Fruit fly (Drosophila melanogaster) whole organism, embryonic: Measurements from ENCODE around the gene CG5104.

Experiments
- CG10209 ChIP-seq: fragments of 200-800 bp; sonication (Bioruptor generic); optimal IDR thresholded peaks from 3 replicates; lab custom pipeline; 2017; ENCODE audit warnings: missing biosample characterization, mild to moderate bottlenecking, missing genetic modification characterization, missing genetic modification reagents
- CG10366 ChIP-seq: fragments of 200-800 bp; sonication (Bioruptor generic); IDR thresholded peaks from 2 replicates; pipeline ENCODE4 v1.3.6; 2022; ENCODE audit warnings: missing biosample characterization, missing genetic modification characterization
- CG11560 ChIP-seq: fragments of 200-800 bp; sonication (Bioruptor generic); IDR thresholded peaks from 3 replicates; pipeline ENCODE4 v1.3.6; 2022; ENCODE audit warnings: missing biosample characterization, missing genetic modification characterization
- CG13123 ChIP-seq: fragments of 200-800 bp; sonication (Bioruptor generic); optimal IDR thresholded peaks from 2 replicates; lab custom pipeline; 2016; ENCODE audit warnings: missing biosample characterization, missing genetic modification characterization
- CG17612 ChIP-seq: fragments of 200-800 bp; sonication (Bioruptor generic); IDR thresholded peaks from 2 replicates; pipeline ENCODE4 v1.3.6; 2022; ENCODE audit warnings: missing biosample characterization, missing genetic modification characterization
- CG17802 ChIP-seq: fragments of 200-800 bp; sonication (Bioruptor generic); optimal IDR thresholded peaks from 2 replicates; lab custom pipeline; 2018; ENCODE audit warnings: missing biosample characterization, mild to moderate bottlenecking, missing genetic modification characterization, moderate library complexity
- CG2116 ChIP-seq: fragments of 200-800 bp; sonication (Bioruptor generic); optimal IDR thresholded peaks from 3 replicates; lab custom pipeline; 2018; ENCODE audit warnings: missing biosample characterization, mild to moderate bottlenecking, missing genetic modification characterization
- CG2120 ChIP-seq: fragments of 200-800 bp; sonication (Bioruptor generic); optimal IDR thresholded peaks from 3 replicates; lab custom pipeline; 2016; ENCODE audit warnings: missing biosample characterization, missing genetic modification characterization
- CG2712 ChIP-seq: fragments of 200-800 bp; optimal IDR thresholded peaks from 3 replicates; lab custom pipeline; 2019; ENCODE audit warnings: missing biosample characterization, mild to moderate bottlenecking, missing genetic modification characterization, moderate library complexity
- CG6254 ChIP-seq: fragments of 200-800 bp; sonication (Bioruptor generic); optimal IDR thresholded peaks from 3 replicates; lab custom pipeline; 2017; ENCODE audit warnings: mild to moderate bottlenecking, missing biosample characterization, missing genetic modification reagents, missing genetic modification characterization
- CG6272 ChIP-seq: fragments of 200-800 bp; sonication (Bioruptor generic); IDR thresholded peaks from 2 replicates; pipeline ENCODE4 v1.3.6; 2022; ENCODE audit warnings: missing biosample characterization, missing genetic modification characterization
- CG7928 ChIP-seq: fragments of 200-800 bp; sonication (Bioruptor generic); optimal IDR thresholded peaks from 2 replicates; lab custom pipeline; 2017; ENCODE audit warnings: missing biosample characterization, mild to moderate bottlenecking, missing genetic modification characterization
- CG8944 ChIP-seq: fragments of 200-800 bp; sonication (Bioruptor generic); optimal IDR thresholded peaks from 3 replicates; lab custom pipeline; 2016; ENCODE audit warnings: missing biosample characterization, missing genetic modification characterization
- CG9609 ChIP-seq: fragments of 200-800 bp; sonication (Bioruptor generic); optimal IDR thresholded peaks from 3 replicates; lab custom pipeline; 2016; ENCODE audit warnings: missing biosample characterization, missing genetic modification characterization
- Fer3 ChIP-seq: fragments of 200-800 bp; sonication (Bioruptor generic); optimal IDR thresholded peaks from 2 replicates; lab custom pipeline; 2018; ENCODE audit warnings: missing biosample characterization, mild to moderate bottlenecking, missing genetic modification characterization, moderate library complexity
- Gug ChIP-seq: fragments of 200-800 bp; sonication (Bioruptor generic); IDR thresholded peaks from 4 replicates; pipeline ENCODE4 v1.3.6; 2022; ENCODE audit warnings: missing biosample characterization, missing genetic modification characterization
- H15 ChIP-seq: fragments of 200-800 bp; sonication (Bioruptor generic); IDR thresholded peaks from 3 replicates; pipeline ENCODE4 v1.3.6; 2022; ENCODE audit warnings: missing biosample characterization, missing genetic modification characterization
- Hr3 ChIP-seq: fragments of 200-800 bp; sonication (Bioruptor generic); optimal IDR thresholded peaks from 3 replicates; lab custom pipeline; 2016; ENCODE audit warnings: missing biosample characterization, missing genetic modification characterization
- NFAT ChIP-seq: fragments of 200-800 bp; sonication (Bioruptor generic); IDR thresholded peaks from 2 replicates; pipeline ENCODE4 v1.3.6; 2022; ENCODE audit warnings: missing biosample characterization, missing genetic modification characterization
- NfI ChIP-seq: fragments of 200-800 bp; sonication (Bioruptor generic); optimal IDR thresholded peaks from 3 replicates; lab custom pipeline; 2018; ENCODE audit warnings: missing biosample characterization, mild to moderate bottlenecking, missing genetic modification characterization, moderate library complexity
- Ptx1 ChIP-seq: fragments of 200-800 bp; sonication (Bioruptor generic); IDR thresholded peaks from 2 replicates; pipeline ENCODE4 v1.3.6; 2022; ENCODE audit warnings: missing biosample characterization, missing genetic modification characterization
- Rx ChIP-seq: fragments of 200-800 bp; sonication (Bioruptor generic); IDR thresholded peaks from 2 replicates; pipeline ENCODE4 v1.3.6; 2022; ENCODE audit warnings: missing biosample characterization, missing genetic modification characterization
- Sin3A ChIP-seq: fragments of >200 bp; optimal IDR thresholded peaks from 2 replicates; lab custom pipeline; 2018
- Taf1 ChIP-seq: fragments of 200-800 bp; sonication (Bioruptor generic); IDR thresholded peaks from 2 replicates; pipeline ENCODE4 v1.3.6; 2022; ENCODE audit warnings: missing biosample characterization, missing genetic modification characterization
- bab2 ChIP-seq: fragments of 200-800 bp; sonication (Bioruptor generic); optimal IDR thresholded peaks from 2 replicates; lab custom pipeline; 2016; ENCODE audit warnings: missing biosample characterization, missing genetic modification characterization
- bcd ChIP-seq: fragments of 200-800 bp; sonication (Bioruptor generic); optimal IDR thresholded peaks from 2 replicates; lab custom pipeline; 2017; ENCODE audit warnings: missing biosample characterization, mild to moderate bottlenecking, missing genetic modification characterization
- btn ChIP-seq: fragments of 200-800 bp; sonication (Bioruptor generic); optimal IDR thresholded peaks from 2 replicates; lab custom pipeline; 2016; ENCODE audit warnings: missing biosample characterization, missing genetic modification characterization
- chm ChIP-seq: fragments of 200-800 bp; sonication (Bioruptor generic); IDR thresholded peaks from 2 replicates; pipeline ENCODE4 v1.3.6; 2022; ENCODE audit warnings: missing biosample characterization, missing genetic modification characterization
- cwo ChIP-seq: fragments of 200-800 bp; sonication (Bioruptor generic); optimal IDR thresholded peaks from 3 replicates; lab custom pipeline; 2017; ENCODE audit warnings: missing biosample characterization, missing genetic modification characterization, mild to moderate bottlenecking, moderate library complexity, missing genetic modification reagents
- fd3F ChIP-seq: fragments of 200-800 bp; sonication (Bioruptor generic); optimal IDR thresholded peaks from 2 replicates; lab custom pipeline; 2018; ENCODE audit warnings: missing biosample characterization, mild to moderate bottlenecking, missing genetic modification characterization, moderate library complexity
- gce ChIP-seq: fragments of 200-800 bp; sonication (Bioruptor generic); IDR thresholded peaks from 3 replicates; pipeline ENCODE4 v1.3.6; 2022; ENCODE audit warnings: missing biosample characterization, missing genetic modification characterization
- jumu ChIP-seq: fragments of 200-800 bp; sonication (Bioruptor generic); optimal IDR thresholded peaks from 3 replicates; lab custom pipeline; 2016; ENCODE audit warnings: missing biosample characterization, missing genetic modification characterization
- pan ChIP-seq, 4 experiments: fragments of >200 bp in 3 of 4; fragments of 200-800 bp in 1 of 4; sonication (Bioruptor generic) in 1 of 4; optimal IDR thresholded peaks in 3 of 4; IDR thresholded peaks in 1 of 4; 2 replicates each; pipeline versions ENCODE4 v1.3.6 to Lab custom; 2017 to 2022; ENCODE audit warnings: missing biosample characterization in 2 of 4, missing genetic modification characterization in 2 of 4, mixed read lengths in 1 of 4
- sd ChIP-seq: fragments of 200-800 bp; sonication (Bioruptor generic); optimal IDR thresholded peaks from 3 replicates; lab custom pipeline; 2018; ENCODE audit warnings: missing biosample characterization, mild to moderate bottlenecking, missing genetic modification characterization, moderate library complexity
- sqz ChIP-seq: fragments of 200-800 bp; sonication (Bioruptor generic); optimal IDR thresholded peaks from 3 replicates; lab custom pipeline; 2018; ENCODE audit warnings: missing biosample characterization, mild to moderate bottlenecking, missing genetic modification characterization
- stwl ChIP-seq: fragments of 200-800 bp; sonication (Bioruptor generic); optimal IDR thresholded peaks from 3 replicates; lab custom pipeline; 2018; ENCODE audit warnings: missing biosample characterization, mild to moderate bottlenecking, missing genetic modification characterization, moderate library complexity
- wdn ChIP-seq: fragments of 200-800 bp; sonication (Bioruptor generic); IDR thresholded peaks from 2 replicates; pipeline ENCODE4 v1.3.6; 2022; ENCODE audit warnings: missing biosample characterization, missing genetic modification characterization
- wor ChIP-seq: fragments of 200-800 bp; sonication (Bioruptor generic); IDR thresholded peaks from 2 replicates; pipeline ENCODE4 v1.3.6; 2022; ENCODE audit warnings: missing biosample characterization, missing genetic modification characterization

Gene CG5104

dm6 chr3L:20517897-20518804 is 2.7 kb upstream of the CG5104 start (continued):
- TF ChIP-seq Fer3 (tag; lab: Kevin White, UChicago) (peak; percentile 34), wdn (GFP tag; lab: Robert Waterston, UW) (0 out of 2 replicates have a peak, but pooled peaks have one; percentile 18), gce (GFP tag; lab: Robert Waterston, UW) (no peak), fd3F (no peak), jumu (peak; percentile 17), CG13123 (GFP tag; lab: Kevin White, UChicago) (no peak), CG10366 (GFP tag; lab: Robert Waterston, UW) (peak; percentile 9; the same call in 1 of the 2 replicates), CG10209 (GFP tag; lab: Kevin White, UChicago) (peak; percentile 38), CG6272 (GFP tag; lab: Robert Waterston, UW) (no peak), Sin3A (lab: Kevin White, UChicago) (no peak), CG17802 (tag; lab: Kevin White, UChicago) (no peak), H15 (GFP tag; lab: Robert Waterston, UW) (0 out of 3 replicates have a peak, but pooled peaks have one; percentile 16), sd (tag; lab: Kevin White, UChicago) (peak; percentile 64), Taf1 (no peak), CG2120 (GFP tag; lab: Kevin White, UChicago) (peak; percentile 69), Ptx1 (GFP tag; lab: Robert Waterston, UW) (peak; percentile 68), CG6254 (no peak), CG9609 (no peak), btn (GFP tag; lab: Kevin White, UChicago) (no peak), chm (GFP tag; lab: Robert Waterston, UW) (no peak; the same call in 1 of the 2 replicates), sqz (GFP tag; lab: Kevin White, UChicago) (no peak), CG8944 (GFP tag; lab: Kevin White, UChicago) (no peak), bcd (GFP tag; lab: Kevin White, UChicago) (peak; percentile 13), CG11560 (tag; lab: Robert Waterston, UW) (no peak), Rx (no peak; the same call in 1 of the 2 replicates), cwo (GFP tag; lab: Kevin White, UChicago) (peak; percentile 28), CG2116 (GFP tag; lab: Kevin White, UChicago) (peak; percentile 5), CG17612 (GFP tag; lab: Robert Waterston, UW) (no peak), CG7928 (peak; percentile 14), NFAT (GFP tag; lab: Robert Waterston, UW) (no peak), NfI (GFP tag; lab: Kevin White, UChicago) (peak; percentile 44), pan (optimal IDR thresholded peaks at IDR 0.05; lab: Kevin White, UChicago) (no peak), pan (GFP tag; optimal IDR thresholded peaks at IDR 0.05 in 1 of 2, IDR thresholded peaks at IDR 0.05 in 1 of 2) (peak in 1 of 2 experiments; percentile 62), wor (no peak), stwl (no peak), Hr3 (GFP tag; lab: Kevin White, UChicago) (peak; percentile 6), Gug (GFP tag; lab: Robert Waterston, UW) (no peak), CG2712 (tag; lab: Kevin White, UChicago) (peak; percentile 33), bab2 (GFP tag; lab: Kevin White, UChicago) (peak; percentile 56)
